Worm (Caenorhabditis elegans): ENCODE results near the gene B0001.5.
A peak's percentile ranks its signal among the peaks of the same experiment; 100 is the strongest.

Gene B0001.5

DNA sequence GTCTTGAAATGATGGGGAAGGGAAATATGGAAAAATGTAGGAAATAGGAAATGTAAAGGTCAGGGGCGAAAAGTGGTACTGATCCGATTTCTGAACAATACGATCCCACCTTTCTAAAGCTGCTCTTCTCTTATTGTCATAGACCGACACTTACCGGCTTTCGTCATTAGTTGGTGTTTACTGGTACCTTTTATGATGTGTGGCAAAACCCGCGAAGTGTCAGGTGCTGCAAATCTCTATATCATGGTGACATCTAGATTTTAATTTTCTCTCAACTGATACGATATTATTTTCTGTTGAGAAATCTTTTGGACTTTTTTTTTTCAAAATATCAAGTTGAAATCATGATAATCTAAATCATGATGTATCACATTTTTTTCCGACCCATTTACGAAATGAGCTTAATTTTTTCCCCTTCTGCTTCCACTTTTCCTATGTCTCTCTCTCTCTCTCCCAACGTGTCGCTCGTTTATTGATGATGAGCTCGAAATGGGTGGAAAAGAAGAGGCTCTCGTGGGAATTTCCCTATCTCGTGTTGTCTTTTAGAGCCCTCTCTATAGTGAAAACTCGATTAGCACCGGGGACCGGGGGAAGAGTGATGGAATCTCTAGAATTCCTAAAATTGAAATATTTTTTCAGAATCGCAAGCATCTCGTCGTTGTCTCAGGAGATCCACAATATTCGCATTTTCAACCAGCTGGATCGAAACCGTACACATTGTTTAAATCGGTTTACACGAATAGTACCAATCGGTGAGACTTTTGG is 11.6 kb downstream of the B0001.5 start:
- TF ChIP-seq nhr-129 (tag; optimal IDR thresholded peaks at IDR 0.05) (peak; percentile 11), Y55F3AM.14 (GFP tag; optimal IDR thresholded peaks at IDR 0.05) (no peak), sem-4 (tag; optimal IDR thresholded peaks at IDR 0.05) (no peak), snpc-4 (tag; optimal IDR thresholded peaks at IDR 0.05) (peak; percentile 59)

DNA sequence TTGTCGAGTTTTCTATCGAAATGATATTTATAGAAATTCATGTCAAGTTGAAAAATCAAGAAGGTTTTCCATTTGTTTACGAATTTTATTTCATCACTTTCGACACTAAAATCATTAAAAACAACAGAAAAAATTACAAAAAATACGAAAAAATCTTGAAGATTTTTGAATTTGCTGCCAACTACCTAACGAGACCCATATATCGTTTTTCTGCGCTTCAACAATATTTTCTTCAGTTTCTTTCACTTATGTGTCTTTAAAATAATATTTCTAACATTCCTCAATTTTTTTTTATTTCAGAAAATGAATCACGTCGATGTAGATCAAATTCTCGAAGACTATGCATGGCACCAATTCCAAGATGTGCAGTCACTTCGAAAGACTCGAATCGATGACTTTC is 13.9 kb downstream of the B0001.5 start, which contains the start of gene lin-24:
Gene lin-24 (plus strand): TSS at position 301 of the 400 bp plus-strand sequence.
- TF ChIP-seq skn-1 (tag; optimal IDR thresholded peaks at IDR 0.05), result no peak
- no peak for TF ChIP-seq crh-2 (tag; optimal IDR thresholded peaks at IDR 0.05)
- no peak for TF ChIP-seq fos-1 (tag; optimal IDR thresholded peaks at IDR 0.05)
- no peak for TF ChIP-seq nhr-21 (tag; optimal IDR thresholded peaks at IDR 0.05)
- no peak for TF ChIP-seq egl-27 (tag; optimal IDR thresholded peaks at IDR 0.05)
- no peak for TF ChIP-seq nhr-23 (tag; optimal IDR thresholded peaks at IDR 0.05)
- TF ChIP-seq ztf-11 (tag; optimal IDR thresholded peaks at IDR 0.05), result no peak
- no peak for TF ChIP-seq mab-5 (tag; optimal IDR thresholded peaks at IDR 0.05)
- TF ChIP-seq nhr-25 (tag; optimal IDR thresholded peaks at IDR 0.05), result no peak
- TF ChIP-seq ceh-82 (tag; optimal IDR thresholded peaks at IDR 0.05), result no peak
- no peak for TF ChIP-seq ztf-4 (tag; optimal IDR thresholded peaks at IDR 0.05)
- TF ChIP-seq nhr-77 (tag; optimal IDR thresholded peaks at IDR 0.05), result no peak
- no peak for TF ChIP-seq Y55F3AM.14 (GFP tag; optimal IDR thresholded peaks at IDR 0.05)
- no peak for TF ChIP-seq blmp-1 (tag; optimal IDR thresholded peaks at IDR 0.05; ENCODE audit: insufficient read depth)
- no peak for TF ChIP-seq ama-1 (optimal IDR thresholded peaks at IDR 0.05)
- TF ChIP-seq dmd-4 (tag; optimal IDR thresholded peaks at IDR 0.05), result no peak
- TF ChIP-seq lin-11 (tag; optimal IDR thresholded peaks at IDR 0.05), result no peak
- TF ChIP-seq mdl-1 (tag; optimal IDR thresholded peaks at IDR 0.05), result no peak
- TF ChIP-seq nhr-6 (tag; optimal IDR thresholded peaks at IDR 0.05), result no peak
- no peak for TF ChIP-seq nhr-237 (tag; optimal IDR thresholded peaks at IDR 0.05)

DNA sequence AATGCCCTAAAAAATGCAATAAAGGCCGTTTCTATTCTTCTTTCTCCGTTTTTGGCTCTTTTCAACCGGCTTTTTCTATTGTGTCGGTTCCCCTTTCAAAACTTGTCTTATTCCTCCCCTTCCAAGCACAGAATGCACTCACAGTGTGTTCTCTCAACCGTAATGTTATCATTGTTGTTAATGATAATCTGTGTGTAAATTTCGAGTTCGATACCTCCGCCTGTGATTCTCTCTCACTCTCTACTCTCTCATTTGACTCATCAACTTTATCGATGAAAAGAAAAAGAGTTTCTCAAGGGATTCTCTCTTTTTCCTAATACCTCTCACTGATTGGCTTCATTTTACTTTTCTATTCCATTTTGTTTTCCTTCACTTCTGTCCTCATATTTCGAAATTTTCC is 14.4 kb downstream of the B0001.5 start:
- TF ChIP-seq lin-39 (tag; optimal IDR thresholded peaks at IDR 0.05) (no peak), gmeb-1 (tag; optimal IDR thresholded peaks at IDR 0.05) (no peak), unc-55 (GFP tag; optimal IDR thresholded peaks at IDR 0.05) (peak; percentile 54), peb-1 (tag; optimal IDR thresholded peaks at IDR 0.05) (no peak), fos-1 (tag; optimal IDR thresholded peaks at IDR 0.05) (peak; percentile 90), C34F6.9 (tag; optimal IDR thresholded peaks at IDR 0.05) (peak; percentile 31), nhr-23 (tag; optimal IDR thresholded peaks at IDR 0.05) (no peak), nhr-129 (tag; optimal IDR thresholded peaks at IDR 0.05) (peak; percentile 11), ztf-4 (tag; optimal IDR thresholded peaks at IDR 0.05) (no peak), blmp-1 (tag; optimal IDR thresholded peaks at IDR 0.05; ENCODE audit: insufficient read depth) (no peak)

DNA sequence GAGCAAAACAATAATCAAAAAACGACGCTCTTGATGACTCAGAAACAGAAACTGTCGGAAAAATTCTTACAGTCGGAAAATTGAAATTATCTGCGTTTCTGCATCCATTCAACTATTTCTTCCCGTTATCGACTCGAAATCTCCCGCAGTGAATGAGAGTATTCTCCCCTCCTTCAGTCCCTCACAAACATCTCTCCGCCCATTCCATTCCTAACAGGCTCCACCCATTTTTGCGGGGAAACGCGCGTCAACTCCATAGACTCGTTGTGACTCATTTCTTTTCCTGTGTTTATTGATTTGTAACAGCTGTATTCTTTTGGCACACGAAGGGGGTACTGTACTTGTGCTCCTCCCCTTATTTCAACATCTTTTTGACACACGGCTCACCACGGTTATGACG is 15.3 kb downstream of the B0001.5 start:
- no peak for TF ChIP-seq ama-1 (optimal IDR thresholded peaks at IDR 0.05)
- TF ChIP-seq lsy-2 (tag; optimal IDR thresholded peaks at IDR 0.05), result peak in 1 of 2 experiments; percentile 43
- no peak for TF ChIP-seq ztf-11 (tag; optimal IDR thresholded peaks at IDR 0.05)
- TF ChIP-seq nhr-129 (tag; optimal IDR thresholded peaks at IDR 0.05), result peak; percentile 73
- peak; percentile 31 for TF ChIP-seq unc-55 (GFP tag; optimal IDR thresholded peaks at IDR 0.05)

DNA sequence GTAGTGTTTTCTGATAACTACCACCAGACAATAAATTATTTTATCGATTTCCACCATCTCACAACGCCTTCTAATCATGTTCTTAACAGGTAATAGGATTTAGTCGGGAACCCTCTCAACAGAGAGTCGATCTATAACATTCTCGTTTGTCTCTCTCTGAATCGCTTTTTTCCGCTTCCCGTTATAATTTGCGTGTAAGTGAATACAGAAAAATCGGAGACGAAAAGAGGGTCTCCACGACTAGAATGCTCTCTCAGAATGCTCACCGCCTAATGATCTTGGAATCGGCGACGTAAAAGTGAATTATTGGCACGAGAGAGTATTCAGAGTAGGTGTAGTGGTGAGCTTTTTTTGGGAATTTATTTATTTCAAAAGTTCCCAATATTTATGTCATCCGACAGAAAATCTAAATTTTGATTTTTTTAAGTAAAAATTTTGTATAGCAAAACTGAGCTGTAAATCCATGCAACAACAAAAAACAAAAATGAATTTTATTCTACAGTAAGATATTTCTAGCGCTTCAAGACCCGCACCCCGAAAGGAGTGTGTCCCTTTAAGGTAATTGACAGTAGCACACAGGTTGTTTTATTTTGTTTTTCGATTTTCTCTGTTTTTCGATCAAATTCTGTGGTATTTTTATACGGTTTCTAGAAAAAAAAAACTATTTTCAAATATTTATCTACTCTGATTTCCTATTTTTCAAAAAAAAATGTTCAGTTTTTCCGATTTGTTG is 16.2 kb downstream of the B0001.5 start:
- TF ChIP-seq nhr-12 (tag; optimal IDR thresholded peaks at IDR 0.05) (no peak), lsy-2 (tag; optimal IDR thresholded peaks at IDR 0.05) (peak in 1 of 2 experiments; percentile 15)

All from whole organism, L2 larva.